Worm (Caenorhabditis elegans) whole organism, L4 larva: ENCODE measurements around the gene Y39H10A.1.
A peak's percentile ranks its signal among the peaks of the same experiment; 100 is the strongest.

Experiments
- F26F4.8 ChIP-seq: fragments of 200-800 bp; sonication (Bioruptor generic); conservative IDR thresholded peaks from 2 replicates; pipeline ENCODE4 v1.3.6; 2022; ENCODE audit warnings: missing genetic modification characterization, missing compliant biosample characterization
- F37D6.2 ChIP-seq: sonication (generic microtip); optimal IDR thresholded peaks from 2 replicates; lab custom pipeline; 2016; ENCODE audit warnings: mild to moderate bottlenecking, missing genetic modification characterization, missing compliant biosample characterization
- R02D3.7 ChIP-seq: fragments of 150-350 bp; sonication (generic microtip); optimal IDR thresholded peaks from 3 replicates; lab custom pipeline; 2014; ENCODE audit warnings: missing biosample characterization, missing genetic modification characterization
- ZK546.5 ChIP-seq, 2 experiments: sonication (generic microtip); optimal IDR thresholded peaks; 2 replicates each; lab custom pipeline; 2017; ENCODE audit warnings: missing biosample characterization in 2 of 2, missing genetic modification characterization in 2 of 2
- aha-1 ChIP-seq: fragments of 150-350 bp; peaks from one replicate; lab custom pipeline; 2014; ENCODE audit warnings: missing biosample characterization, missing genetic modification characterization
- aly-2 ChIP-seq: sonication (generic microtip); optimal IDR thresholded peaks from 2 replicates; lab custom pipeline; 2018; ENCODE audit warnings: missing biosample characterization, missing genetic modification characterization
- ama-1 ChIP-seq: fragments of 150-350 bp; optimal IDR thresholded peaks from 2 replicates; lab custom pipeline; 2014; ENCODE audit warnings: inconsistent platforms, mixed read lengths
- ces-1 ChIP-seq: fragments of 150-350 bp; sonication (generic microtip); optimal IDR thresholded peaks from 4 replicates; lab custom pipeline; 2014; ENCODE audit warnings: missing biosample characterization, missing genetic modification reagents, missing genetic modification characterization
- cey-2 ChIP-seq: sonication (generic microtip); optimal IDR thresholded peaks from 3 replicates; lab custom pipeline; 2017; ENCODE audit warnings: missing genetic modification characterization, mild to moderate bottlenecking, missing compliant biosample characterization, antibody characterized with exemption, borderline replicate concordance; ENCODE audit not compliant: insufficient read depth
- daf-12 ChIP-seq: fragments of 150-350 bp; optimal IDR thresholded peaks from 2 replicates; lab custom pipeline; 2014; ENCODE audit warnings: missing biosample characterization, missing genetic modification reagents, missing genetic modification characterization
- daf-16 ChIP-seq, 3 experiments: sonication (generic microtip); optimal IDR thresholded peaks; 2 replicates each; lab custom pipeline; 2016 to 2017; ENCODE audit warnings: missing genetic modification characterization in 3 of 3, missing genetic modification reagents in 3 of 3, mild to moderate bottlenecking in 2 of 3, missing compliant biosample characterization in 2 of 3, missing biosample characterization in 1 of 3, moderate library complexity in 1 of 3
- dmd-6 ChIP-seq: fragments of 200-800 bp; sonication (Bioruptor generic); IDR thresholded peaks from 2 replicates; pipeline ENCODE4 v1.3.6; 2022; ENCODE audit warnings: missing genetic modification reagents, missing genetic modification characterization, missing compliant biosample characterization
- dmd-8 ChIP-seq: fragments of 200-800 bp; sonication (Bioruptor generic); IDR thresholded peaks from 2 replicates; pipeline ENCODE4 v1.3.6; 2022; ENCODE audit warnings: missing genetic modification characterization, missing compliant biosample characterization
- dve-1 ChIP-seq: sonication (generic microtip); optimal IDR thresholded peaks from 2 replicates; lab custom pipeline; 2017; ENCODE audit warnings: antibody characterized with exemption, mild to moderate bottlenecking, missing genetic modification characterization, missing compliant biosample characterization; ENCODE audit not compliant: insufficient read depth
- egl-43 ChIP-seq: fragments of 200-800 bp; sonication (Bioruptor generic); IDR thresholded peaks from 2 replicates; pipeline ENCODE4 v1.3.6; 2022; ENCODE audit warnings: missing genetic modification reagents, missing genetic modification characterization, missing compliant biosample characterization
- fos-1 ChIP-seq: fragments of 150-350 bp; optimal IDR thresholded peaks from 2 replicates; lab custom pipeline; 2014; ENCODE audit warnings: missing biosample characterization, missing genetic modification characterization
- gei-8 ChIP-seq: fragments of 200-800 bp; sonication (Bioruptor generic); optimal IDR thresholded peaks from 2 replicates; lab custom pipeline; 2018; ENCODE audit warnings: mild to moderate bottlenecking, missing genetic modification characterization, missing compliant biosample characterization
- hif-1 ChIP-seq, 2 experiments: sonication (generic microtip); optimal IDR thresholded peaks; 2 replicates each; lab custom pipeline; 2016 to 2017; ENCODE audit warnings: missing compliant biosample characterization in 2 of 2, missing genetic modification characterization in 2 of 2, missing genetic modification reagents in 2 of 2, missing genotype in 2 of 2, mild to moderate bottlenecking in 1 of 2
- lim-7 ChIP-seq: fragments of 200-800 bp; sonication (Bioruptor generic); IDR thresholded peaks from 2 replicates; pipeline ENCODE4 v1.3.6; 2022; ENCODE audit warnings: missing genetic modification characterization, missing compliant biosample characterization
- lin-38 ChIP-seq: fragments of 200-800 bp; sonication (Bioruptor generic); IDR thresholded peaks from 2 replicates; pipeline ENCODE4 v1.3.6; 2022; ENCODE audit warnings: missing genetic modification reagents, missing genetic modification characterization, missing compliant biosample characterization
- madf-5 ChIP-seq, 2 experiments: fragments of 200-800 bp; sonication (Bioruptor generic); IDR thresholded peaks; 2 replicates each; pipeline ENCODE4 v1.3.6; 2022; ENCODE audit warnings: missing compliant biosample characterization in 2 of 2, missing genetic modification characterization in 2 of 2
- madf-9 ChIP-seq: fragments of 200-800 bp; sonication (Bioruptor generic); conservative IDR thresholded peaks from 2 replicates; pipeline ENCODE4 v1.3.6; 2022; ENCODE audit warnings: missing genetic modification reagents, missing genetic modification characterization, missing compliant biosample characterization
- mdt-29 ChIP-seq: fragments of 200-800 bp; sonication (Bioruptor generic); IDR thresholded peaks from 2 replicates; pipeline ENCODE4 v1.3.6; 2022; ENCODE audit warnings: missing genetic modification reagents, missing genetic modification characterization, missing compliant biosample characterization
- mes-2 ChIP-seq: sonication (generic microtip); optimal IDR thresholded peaks from 2 replicates; lab custom pipeline; 2016; ENCODE audit warnings: missing genotype, mild to moderate bottlenecking, missing genetic modification characterization, missing compliant biosample characterization; ENCODE audit not compliant: poor library complexity, severe bottlenecking
- mxl-2 ChIP-seq: fragments of 200-800 bp; sonication (Bioruptor generic); conservative IDR thresholded peaks from 2 replicates; pipeline ENCODE4 v1.3.6; 2022; ENCODE audit warnings: missing genetic modification reagents, missing genetic modification characterization, missing compliant biosample characterization
- nhr-237 ChIP-seq: sonication (generic microtip); optimal IDR thresholded peaks from 2 replicates; lab custom pipeline; 2017; ENCODE audit warnings: missing biosample characterization, missing genetic modification characterization
- nhr-48 ChIP-seq: sonication (generic microtip); optimal IDR thresholded peaks from 2 replicates; lab custom pipeline; 2016; ENCODE audit warnings: mild to moderate bottlenecking, missing genetic modification characterization, missing compliant biosample characterization
- nhr-6 ChIP-seq: fragments of 150-350 bp; optimal IDR thresholded peaks from 2 replicates; lab custom pipeline; 2014; ENCODE audit warnings: missing biosample characterization, missing genetic modification characterization
- php-3 ChIP-seq: fragments of 200-800 bp; sonication (Bioruptor generic); IDR thresholded peaks from 2 replicates; pipeline ENCODE4 v1.3.6; 2022; ENCODE audit warnings: missing genetic modification reagents, missing genetic modification characterization, missing compliant biosample characterization
- pqm-1 ChIP-seq: sonication (generic microtip); optimal IDR thresholded peaks from 2 replicates; lab custom pipeline; 2017; ENCODE audit warnings: missing biosample characterization, missing genetic modification characterization
- saeg-2 ChIP-seq: fragments of 200-800 bp; sonication (Bioruptor generic); IDR thresholded peaks from 2 replicates; pipeline ENCODE4 v1.3.6; 2022; ENCODE audit warnings: missing genetic modification reagents, missing genetic modification characterization, missing compliant biosample characterization
- spr-1 ChIP-seq: sonication (generic microtip); optimal IDR thresholded peaks from 2 replicates; lab custom pipeline; 2016; ENCODE audit warnings: mild to moderate bottlenecking, missing genetic modification characterization, missing compliant biosample characterization
- spr-3 ChIP-seq: fragments of 200-800 bp; sonication (Bioruptor generic); optimal IDR thresholded peaks from 2 replicates; lab custom pipeline; 2018; ENCODE audit warnings: mild to moderate bottlenecking, missing genetic modification characterization, missing compliant biosample characterization
- unc-130 ChIP-seq: sonication (generic microtip); optimal IDR thresholded peaks from 2 replicates; lab custom pipeline; 2016; ENCODE audit warnings: missing genetic modification reagents, missing genetic modification characterization, missing compliant biosample characterization
- unc-62 ChIP-seq, 3 experiments: fragments of 150-350 bp in 1 of 3; sonication (generic microtip); optimal IDR thresholded peaks in 2 of 3; peaks in 1 of 3; 1 replicate in 1 of 3; 2 replicates in 2 of 3; lab custom pipeline; 2014 to 2017; ENCODE audit warnings: missing biosample characterization in 3 of 3, missing genetic modification characterization in 3 of 3, missing genetic modification reagents in 3 of 3, missing genotype in 1 of 3
- vab-7 ChIP-seq: fragments of 200-800 bp; sonication (Bioruptor generic); IDR thresholded peaks from 2 replicates; pipeline ENCODE4 v1.3.6; 2022; ENCODE audit warnings: missing genetic modification reagents, missing genetic modification characterization, missing compliant biosample characterization
- zfp-2 ChIP-seq: sonication (generic microtip); optimal IDR thresholded peaks from 2 replicates; lab custom pipeline; 2016; ENCODE audit warnings: mild to moderate bottlenecking, missing genetic modification characterization, missing compliant biosample characterization
- zfp-3 ChIP-seq: fragments of 200-800 bp; sonication (Bioruptor generic); conservative IDR thresholded peaks from 2 replicates; pipeline ENCODE4 v1.3.6; 2022; ENCODE audit warnings: missing genetic modification reagents, missing genetic modification characterization, missing compliant biosample characterization
- zip-11 ChIP-seq: fragments of 200-800 bp; sonication (Bioruptor generic); IDR thresholded peaks from 2 replicates; pipeline ENCODE4 v1.3.6; 2022; ENCODE audit warnings: missing genetic modification characterization, missing compliant biosample characterization

Y39H10A.1 gene

DNA sequence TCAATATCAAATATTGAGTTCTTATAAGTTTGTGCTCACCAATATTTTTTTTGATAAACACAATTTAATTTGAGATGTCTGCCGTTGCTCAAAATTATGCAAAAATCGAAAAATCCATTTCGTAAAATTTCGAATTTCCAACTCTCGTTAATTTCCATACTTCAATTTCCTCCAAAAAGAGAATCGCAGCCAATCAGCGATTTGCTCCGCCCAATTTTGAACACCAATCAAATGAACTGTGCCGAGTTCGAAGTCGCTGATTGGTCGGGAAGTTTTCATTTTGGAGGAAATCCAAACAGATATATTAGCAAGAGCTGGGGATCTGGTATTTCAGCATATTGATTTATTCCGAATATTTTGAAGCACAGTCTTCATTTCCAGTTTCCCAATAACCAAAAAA is 40.8 kb downstream of the Y39H10A.1 start:
- TF ChIP-seq egl-43 (no peak), lim-7 (GFP tag; lab: Robert Waterston, UW) (no peak), zfp-3 (GFP tag; lab: Robert Waterston, UW) (no peak), mdt-29 (GFP tag; lab: Robert Waterston, UW) (no peak), unc-62 (GFP tag; optimal IDR thresholded peaks at IDR 0.05 in 1 of 2; lab: Kevin White, UChicago) (no peak), unc-62 (tag; optimal IDR thresholded peaks at IDR 0.05; lab: Kevin White, UChicago) (no peak), vab-7 (no peak), madf-5 (GFP tag; IDR thresholded peaks at IDR 0.05; lab: Robert Waterston, UW) (no peak), lin-38 (GFP tag; lab: Robert Waterston, UW) (no peak), zip-11 (GFP tag; lab: Robert Waterston, UW) (no peak), ZK546.5 (tag; optimal IDR thresholded peaks at IDR 0.05; lab: Kevin White, UChicago) (no peak), mxl-2 (no peak), spr-3 (no peak), zfp-2 (tag; lab: Kevin White, UChicago) (no peak), spr-1 (tag; lab: Kevin White, UChicago) (no peak), mes-2 (tag; lab: Kevin White, UChicago) (no peak), gei-8 (no peak), fos-1 (no peak), aly-2 (tag; lab: Kevin White, UChicago) (no peak), cey-2 (no peak)

ce11 chrV:3808336-3808735 is 41.3 kb downstream of the Y39H10A.1 start, which contains the start of gene srw-6:
TSS of gene srw-6 (plus strand) at chrV:3808636.
- no peak for TF ChIP-seq saeg-2 (GFP tag; lab: Robert Waterston, UW)
- TF ChIP-seq php-3, result no peak
- no peak for TF ChIP-seq pqm-1 (tag; lab: Kevin White, UChicago)
- TF ChIP-seq mes-2 (tag; lab: Kevin White, UChicago), result no peak
- no peak for TF ChIP-seq hif-1 (tag; optimal IDR thresholded peaks at IDR 0.05; lab: Kevin White, UChicago)
- TF ChIP-seq zfp-2 (tag; lab: Kevin White, UChicago), result no peak
- no peak for TF ChIP-seq dve-1 (tag; lab: Kevin White, UChicago)
- no peak for TF ChIP-seq daf-12
- TF ChIP-seq, all 104 proteins: peak for 0

- TF ChIP-seq aly-2 (tag; lab: Kevin White, UChicago) (no peak), daf-16 (GFP tag; optimal IDR thresholded peaks at IDR 0.05; lab: Kevin White, UChicago) (no peak), daf-16 (tag; optimal IDR thresholded peaks at IDR 0.05; lab: Kevin White, UChicago) (no peak), aha-1 (tag; lab: Kevin White, UChicago) (peak; percentile 94)
Measured at ce11 chrV:3810035-3810434, 43.0 kb downstream of the Y39H10A.1 start.

DNA sequence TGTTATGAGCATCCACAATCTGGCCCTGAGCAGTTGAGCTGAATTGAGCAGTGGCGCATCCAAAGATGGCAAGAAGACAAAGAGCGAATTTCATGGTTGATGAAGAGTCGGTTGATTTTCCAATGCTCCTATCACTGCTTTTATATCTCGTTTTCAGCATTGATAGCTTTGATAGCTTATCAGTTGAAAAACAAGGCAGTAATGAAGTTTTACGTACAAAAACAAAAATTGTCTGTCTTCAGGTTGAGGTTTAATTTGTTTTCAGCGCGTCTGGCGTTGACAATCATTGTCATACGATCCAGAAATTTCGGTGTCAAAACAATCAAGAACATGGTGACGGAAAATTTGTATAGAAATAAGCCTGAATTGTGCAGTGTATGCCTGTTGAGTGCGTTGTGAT is 44.5 kb downstream of the Y39H10A.1 start, which contains the start of gene scl-13:
TSS of gene scl-13 (minus strand) at position 101 of the 400 bp plus-strand sequence.
- no peak for TF ChIP-seq nhr-237 (tag; lab: Kevin White, UChicago)
- no peak for TF ChIP-seq madf-9 (GFP tag; lab: Robert Waterston, UW)
- TF ChIP-seq, all 104 proteins: peak for 0

- TF ChIP-seq php-3 (no peak), ama-1 (lab: Kevin White, UChicago) (no peak), dmd-8 (GFP tag; lab: Robert Waterston, UW) (0 out of 2 replicates have a peak, but pooled peaks have one; percentile 31), daf-16 (GFP tag; optimal IDR thresholded peaks at IDR 0.05; lab: Kevin White, UChicago) (no peak), daf-16 (tag; optimal IDR thresholded peaks at IDR 0.05; lab: Kevin White, UChicago) (no peak), dmd-6 (no peak), nhr-6 (tag; lab: Kevin White, UChicago) (no peak), aha-1 (tag; lab: Kevin White, UChicago) (peak; percentile 47), R02D3.7 (no peak), ces-1 (GFP tag; lab: Kevin White, UChicago) (no peak), lin-38 (GFP tag; lab: Robert Waterston, UW) (no peak), F37D6.2 (no peak), nhr-237 (tag; lab: Kevin White, UChicago) (no peak), unc-130 (no peak), nhr-48 (tag; lab: Kevin White, UChicago) (no peak), F26F4.8 (no peak)
Measured at ce11 chrV:3812291-3812690, 45.3 kb downstream of the Y39H10A.1 start, which contains the start of gene scl-12. TSS of gene scl-12 (plus strand) at chrV:3812591.
